Fruit fly (Drosophila melanogaster) whole organism, wandering third instar larva: ENCODE measurements around the gene Smu1.
A peak's percentile ranks its signal among the peaks of the same experiment; 100 is the strongest.

Source experiments
- Abd-B ChIP-seq: fragments of >200 bp; optimal IDR thresholded peaks from 2 replicates; lab custom pipeline; 2017; ENCODE audit warnings: missing biosample characterization, missing genetic modification characterization
- CG32264 ChIP-seq: fragments of 200-800 bp; sonication (Bioruptor generic); optimal IDR thresholded peaks from 2 replicates; lab custom pipeline; 2016; ENCODE audit warnings: missing biosample characterization, missing genetic modification characterization
- CG9705 ChIP-seq: fragments of 200-800 bp; sonication (Bioruptor generic); optimal IDR thresholded peaks from 2 replicates; lab custom pipeline; 2018; ENCODE audit warnings: missing biosample characterization, mild to moderate bottlenecking, missing genetic modification characterization
- CrebA ChIP-seq: fragments of 200-800 bp; sonication (Bioruptor generic); optimal IDR thresholded peaks from 2 replicates; lab custom pipeline; 2016; ENCODE audit warnings: missing biosample characterization, mild to moderate bottlenecking, missing genetic modification characterization, borderline replicate concordance
- Dfd ChIP-seq: fragments of >200 bp; optimal IDR thresholded peaks from 2 replicates; lab custom pipeline; 2017; ENCODE audit warnings: missing biosample characterization, missing genetic modification characterization
- Dif ChIP-seq: fragments of 200-275, 200-300 bp; sonication (Bioruptor generic); optimal IDR thresholded peaks from 2 replicates; lab custom pipeline; 2018; ENCODE audit warnings: missing biosample characterization, missing genetic modification characterization; ENCODE audit not compliant: partially characterized antibody
- GATAd ChIP-seq: sonication (Bioruptor generic); optimal IDR thresholded peaks from 2 replicates; lab custom pipeline; 2016; ENCODE audit warnings: missing biosample characterization, missing genetic modification characterization
- HLH106 ChIP-seq: fragments of 200-800 bp; optimal IDR thresholded peaks from 3 replicates; lab custom pipeline; 2019; ENCODE audit warnings: missing biosample characterization, mild to moderate bottlenecking, missing genetic modification characterization, moderate library complexity
- Hnf4 ChIP-seq: fragments of 200-800 bp; sonication (Bioruptor generic); optimal IDR thresholded peaks from 2 replicates; lab custom pipeline; 2016; ENCODE audit warnings: missing biosample characterization, mild to moderate bottlenecking, missing genetic modification characterization
- Hr83 ChIP-seq: fragments of 200-300 bp; sonication (Bioruptor generic); optimal IDR thresholded peaks from 2 replicates; lab custom pipeline; 2016; ENCODE audit warnings: missing biosample characterization, mild to moderate bottlenecking, missing genetic modification characterization, moderate library complexity; ENCODE audit not compliant: poor library complexity, severe bottlenecking
- Jra ChIP-seq: sonication (Bioruptor generic); optimal IDR thresholded peaks from 2 replicates; lab custom pipeline; 2016; ENCODE audit warnings: missing biosample characterization, missing genetic modification characterization
- Mio ChIP-seq: sonication (Bioruptor generic); optimal IDR thresholded peaks from 2 replicates; lab custom pipeline; 2016; ENCODE audit warnings: missing biosample characterization, missing genetic modification characterization
- Myc ChIP-seq: fragments of >200 bp; optimal IDR thresholded peaks from 2 replicates; lab custom pipeline; 2017
- N ChIP-seq: fragments of >200 bp; optimal IDR thresholded peaks from 2 replicates; lab custom pipeline; 2018; ENCODE audit warnings: missing biosample characterization, missing external identifiers, missing genetic modification characterization
- OdsH ChIP-seq: fragments of 200-800 bp; sonication (Bioruptor generic); optimal IDR thresholded peaks from 2 replicates; lab custom pipeline; 2016; ENCODE audit warnings: missing biosample characterization, mild to moderate bottlenecking, missing genetic modification characterization
- Rel ChIP-seq, 2 experiments: fragments of 200-800 bp; sonication (Bioruptor generic) in 1 of 2; optimal IDR thresholded peaks; 2 replicates in 1 of 2; 3 replicates in 1 of 2; lab custom pipeline; 2016 to 2019; ENCODE audit warnings: mild to moderate bottlenecking in 2 of 2, missing biosample characterization in 2 of 2, missing genetic modification characterization in 2 of 2, moderate library complexity in 1 of 2
- Sp1 ChIP-seq: fragments of 200-800 bp; sonication (Bioruptor generic); optimal IDR thresholded peaks from 3 replicates; lab custom pipeline; 2019; ENCODE audit warnings: missing biosample characterization, mild to moderate bottlenecking, missing genetic modification characterization, moderate library complexity
- br ChIP-seq: fragments of 200-800 bp; sonication (Bioruptor generic); optimal IDR thresholded peaks from 2 replicates; lab custom pipeline; 2016; ENCODE audit warnings: missing biosample characterization, missing genetic modification characterization
- brk ChIP-seq: fragments of 200-800 bp; sonication (Bioruptor generic); optimal IDR thresholded peaks from 2 replicates; lab custom pipeline; 2016; ENCODE audit warnings: missing biosample characterization, mild to moderate bottlenecking, missing genetic modification characterization
- dl ChIP-seq, 2 experiments: fragments of 175-275, 200-275 bp in 1 of 2; fragments of 200-275 bp in 1 of 2; sonication (Bioruptor generic); optimal IDR thresholded peaks; lab custom pipeline; 2018; ENCODE audit warnings: mild to moderate bottlenecking in 2 of 2, missing biosample characterization in 2 of 2, missing genetic modification characterization in 2 of 2, moderate library complexity in 2 of 2; ENCODE audit not compliant: partially characterized antibody in 2 of 2, insufficient read depth in 1 of 2
- dmrt93B ChIP-seq: fragments of 200-800 bp; sonication (Bioruptor generic); optimal IDR thresholded peaks from 2 replicates; lab custom pipeline; 2018; ENCODE audit warnings: missing biosample characterization, mild to moderate bottlenecking, missing genetic modification characterization
- dsf ChIP-seq: sonication (Bioruptor generic); optimal IDR thresholded peaks from 2 replicates; lab custom pipeline; 2016; ENCODE audit warnings: missing biosample characterization, missing genetic modification characterization, borderline replicate concordance
- ey ChIP-seq: fragments of 200-800 bp; sonication (Bioruptor generic); optimal IDR thresholded peaks from 2 replicates; lab custom pipeline; 2016; ENCODE audit warnings: missing biosample characterization, missing genetic modification characterization
- foxo ChIP-seq, 2 experiments: fragments of 200-800 bp; sonication (Bioruptor generic); optimal IDR thresholded peaks; 2 replicates in 1 of 2; 3 replicates in 1 of 2; lab custom pipeline; 2016 to 2017; ENCODE audit warnings: missing biosample characterization in 2 of 2, missing genetic modification characterization in 2 of 2
- fru ChIP-seq: fragments of 200-800 bp; sonication (Bioruptor generic); optimal IDR thresholded peaks from 3 replicates; lab custom pipeline; 2016; ENCODE audit warnings: missing biosample characterization, mild to moderate bottlenecking, missing genetic modification characterization
- h ChIP-seq: fragments of 200-800 bp; sonication (Bioruptor generic); optimal IDR thresholded peaks from 3 replicates; lab custom pipeline; 2016; ENCODE audit warnings: missing biosample characterization, mild to moderate bottlenecking, missing genetic modification characterization
- jim ChIP-seq: fragments of 175-275, 200-325 bp; sonication (Bioruptor generic); optimal IDR thresholded peaks from 2 replicates; lab custom pipeline; 2016; ENCODE audit warnings: missing biosample characterization, mild to moderate bottlenecking, missing genetic modification characterization
- lola ChIP-seq: fragments of >200 bp; optimal IDR thresholded peaks from 2 replicates; lab custom pipeline; 2017; ENCODE audit warnings: missing biosample characterization, missing genetic modification characterization
- psq ChIP-seq: fragments of 200-800 bp; sonication (Bioruptor generic); optimal IDR thresholded peaks from 3 replicates; lab custom pipeline; 2017; ENCODE audit warnings: missing biosample characterization, mild to moderate bottlenecking, missing genetic modification characterization, moderate library complexity
- rgr ChIP-seq: fragments of 200-800 bp; sonication (Bioruptor generic); optimal IDR thresholded peaks from 3 replicates; lab custom pipeline; 2016; ENCODE audit warnings: missing biosample characterization, mild to moderate bottlenecking, missing genetic modification characterization
- sage ChIP-seq: fragments of 200-800 bp; sonication (Bioruptor generic); optimal IDR thresholded peaks from 2 replicates; lab custom pipeline; 2016; ENCODE audit warnings: missing biosample characterization, mild to moderate bottlenecking, missing genetic modification characterization
- sv ChIP-seq: fragments of 200-800 bp; sonication (Bioruptor generic); optimal IDR thresholded peaks from 3 replicates; lab custom pipeline; 2016; ENCODE audit warnings: missing biosample characterization, missing genetic modification characterization
- tai ChIP-seq: sonication (Bioruptor generic); optimal IDR thresholded peaks from 2 replicates; lab custom pipeline; 2016; ENCODE audit warnings: missing biosample characterization, missing genetic modification characterization
- usp ChIP-seq: fragments of >200 bp; optimal IDR thresholded peaks from 2 replicates; lab custom pipeline; 2017; ENCODE audit warnings: missing biosample characterization, missing genetic modification characterization
- woc ChIP-seq: sonication (Bioruptor generic); optimal IDR thresholded peaks from 2 replicates; lab custom pipeline; 2016; ENCODE audit warnings: missing biosample characterization, mild to moderate bottlenecking, missing genetic modification characterization

The Smu1 gene

dm6 chr3R:18980863-18981536 is at the start of gene Smu1, which contains the start of gene dnk:
Gene Smu1, minus strand, starts transcription at chr3R:18981324.
Gene dnk, plus strand, starts transcription at chr3R:18980995.
- TF ChIP-seq usp (GFP tag; lab: Kevin White, UChicago) = no peak
- peak; percentile 41 for TF ChIP-seq jim (GFP tag; lab: Kevin White, UChicago)
- no peak for TF ChIP-seq CrebA (GFP tag; lab: Kevin White, UChicago)

dm6 chr3R:19028758-19029157 is 47.6 kb upstream of the Smu1 start, which contains the start of the genes GatA and P5cr:
Gene GatA, minus strand, starts transcription at chr3R:19028857.
Gene P5cr, plus strand, starts transcription at chr3R:19028931.
- no peak for TF ChIP-seq Hnf4 (GFP tag; lab: Kevin White, UChicago)
- TF ChIP-seq Mio (GFP tag; lab: Kevin White, UChicago) = peak; percentile 25
- TF ChIP-seq foxo (GFP tag; optimal IDR thresholded peaks at IDR 0.05; lab: Kevin White, UChicago) = peak in 1 of 2 experiments; percentile 94
- no peak for TF ChIP-seq Rel (GFP tag; optimal IDR thresholded peaks at IDR 0.05; lab: Kevin White, UChicago)
- peak; percentile 39 for TF ChIP-seq Rel (tag; optimal IDR thresholded peaks at IDR 0.05; lab: Kevin White, UChicago)
- peak; percentile 83 for TF ChIP-seq OdsH
- no peak for TF ChIP-seq jim (GFP tag; lab: Kevin White, UChicago)
- no peak for TF ChIP-seq Dfd (GFP tag; lab: Kevin White, UChicago)
- no peak for TF ChIP-seq Jra (GFP tag; lab: Kevin White, UChicago)
- TF ChIP-seq h (GFP tag; lab: Kevin White, UChicago) = peak; percentile 86
- no peak for TF ChIP-seq brk (GFP tag; lab: Kevin White, UChicago)
- no peak for TF ChIP-seq N (GFP tag; lab: Kevin White, UChicago)
- no peak for TF ChIP-seq Abd-B (GFP tag; lab: Kevin White, UChicago)
- TF ChIP-seq Sp1 (GFP tag; lab: Kevin White, UChicago) = peak; percentile 55
- TF ChIP-seq lola = no peak
- TF ChIP-seq woc (GFP tag; lab: Kevin White, UChicago) = no peak
- no peak for TF ChIP-seq dl (GFP tag; optimal IDR thresholded peaks at IDR 0.05; lab: Kevin White, UChicago; ENCODE audit: insufficient read depth in 1 of 2, partially characterized antibody in 2 of 2)
- no peak for TF ChIP-seq GATAd (GFP tag; lab: Kevin White, UChicago)
- TF ChIP-seq sv (GFP tag; lab: Kevin White, UChicago) = peak; percentile 69
- peak; percentile 42 for TF ChIP-seq dmrt93B
- no peak for TF ChIP-seq tai (GFP tag; lab: Kevin White, UChicago)
- peak; percentile 80 for TF ChIP-seq br (GFP tag; lab: Kevin White, UChicago)
- TF ChIP-seq fru (GFP tag; lab: Kevin White, UChicago) = peak; percentile 73
- TF ChIP-seq CrebA (GFP tag; lab: Kevin White, UChicago) = no peak
- TF ChIP-seq dsf (GFP tag; lab: Kevin White, UChicago) = no peak
- peak; percentile 60 for TF ChIP-seq HLH106 (tag; lab: Kevin White, UChicago)
- TF ChIP-seq CG9705 (GFP tag; lab: Kevin White, UChicago) = peak; percentile 44
- TF ChIP-seq rgr = peak; percentile 91
- TF ChIP-seq CG32264 (GFP tag; lab: Kevin White, UChicago) = no peak
- TF ChIP-seq psq (GFP tag; lab: Kevin White, UChicago) = peak; percentile 54
- TF ChIP-seq ey (GFP tag; lab: Kevin White, UChicago) = peak; percentile 86
- TF ChIP-seq Hr83 (GFP tag; lab: Kevin White, UChicago) = peak; percentile 96
- no peak for TF ChIP-seq Myc
- TF ChIP-seq sage = no peak
- TF ChIP-seq Dif (GFP tag; lab: Kevin White, UChicago) = no peak

- TF ChIP-seq Mio (GFP tag; lab: Kevin White, UChicago) (no peak), sv (GFP tag; lab: Kevin White, UChicago) (no peak), jim (GFP tag; lab: Kevin White, UChicago) (no peak), br (GFP tag; lab: Kevin White, UChicago) (no peak)
Measured at dm6 chr3R:19027165-19027564, 46.0 kb upstream of the Smu1 start, which contains the start of gene NP15.6. Gene NP15.6, plus strand, starts transcription at chr3R:19027368.
